Fruit fly (Drosophila melanogaster) whole organism, embryonic: Measurements from ENCODE around the gene tbc.

Source experiments
- Atf-2 ChIP-seq: fragments of 200-800 bp; sonication (Bioruptor generic); optimal IDR thresholded peaks from 2 replicates; lab custom pipeline; 2016; ENCODE audit warnings: missing biosample characterization, missing genetic modification characterization
- CG10321 ChIP-seq: fragments of 200-800 bp; sonication (Bioruptor generic); IDR thresholded peaks from 2 replicates; pipeline ENCODE4 v1.3.6; 2022; ENCODE audit warnings: missing biosample characterization, missing genetic modification characterization
- CG10979 ChIP-seq: fragments of 200-800 bp; sonication (Bioruptor generic); optimal IDR thresholded peaks from 2 replicates; lab custom pipeline; 2018; ENCODE audit warnings: missing biosample characterization, mild to moderate bottlenecking, missing genetic modification characterization, moderate library complexity
- CG12236 ChIP-seq: fragments of 200-800 bp; sonication (Bioruptor generic); optimal IDR thresholded peaks from 2 replicates; lab custom pipeline; 2016; ENCODE audit warnings: missing biosample characterization, missing genetic modification characterization
- CG14050 ChIP-seq: fragments of 200-800 bp; sonication (Bioruptor generic); IDR thresholded peaks from 3 replicates; pipeline ENCODE4 v1.3.6; 2022; ENCODE audit warnings: missing biosample characterization, missing genetic modification characterization
- CG14860 ChIP-seq: fragments of 200-800 bp; sonication (Bioruptor generic); IDR thresholded peaks from 3 replicates; pipeline ENCODE4 v1.3.6; 2022; ENCODE audit warnings: missing biosample characterization, missing genetic modification characterization; ENCODE audit not compliant: partially characterized antibody
- CG1529 ChIP-seq: fragments of 200-800 bp; sonication (Bioruptor generic); optimal IDR thresholded peaks from 3 replicates; lab custom pipeline; 2018; ENCODE audit warnings: missing biosample characterization, missing genetic modification characterization
- CG15479 ChIP-seq: fragments of 200-800 bp; sonication (Bioruptor generic); optimal IDR thresholded peaks from 3 replicates; lab custom pipeline; 2019; ENCODE audit warnings: missing biosample characterization, mild to moderate bottlenecking, missing genetic modification characterization, moderate library complexity
- CG1603 ChIP-seq: fragments of 200-800 bp; sonication (Bioruptor generic); optimal IDR thresholded peaks from 2 replicates; lab custom pipeline; 2019; ENCODE audit warnings: missing biosample characterization, mild to moderate bottlenecking, missing genetic modification characterization, moderate library complexity
- CG30431 ChIP-seq: fragments of 200-800 bp; sonication (Bioruptor generic); optimal IDR thresholded peaks from 2 replicates; lab custom pipeline; 2017; ENCODE audit warnings: missing biosample characterization, missing genetic modification characterization
- CG3065 ChIP-seq: fragments of 200-800 bp; sonication (Bioruptor generic); optimal IDR thresholded peaks from 2 replicates; lab custom pipeline; 2016; ENCODE audit warnings: missing biosample characterization, missing genetic modification characterization
- CG3163 ChIP-seq: fragments of 200-800 bp; sonication (Bioruptor generic); optimal IDR thresholded peaks from 3 replicates; lab custom pipeline; 2016; ENCODE audit warnings: missing biosample characterization, missing genetic modification characterization
- CG6254 ChIP-seq: fragments of 200-800 bp; sonication (Bioruptor generic); optimal IDR thresholded peaks from 3 replicates; lab custom pipeline; 2017; ENCODE audit warnings: mild to moderate bottlenecking, missing biosample characterization, missing genetic modification reagents, missing genetic modification characterization
- CG6683 ChIP-seq: fragments of 200-800 bp; sonication (Bioruptor generic); optimal IDR thresholded peaks from 2 replicates; lab custom pipeline; 2017; ENCODE audit warnings: missing biosample characterization, mild to moderate bottlenecking, missing genetic modification characterization, missing genetic modification reagents
- CG7271 ChIP-seq: fragments of 200-800 bp; sonication (Bioruptor generic); optimal IDR thresholded peaks from 2 replicates; lab custom pipeline; 2018; ENCODE audit warnings: missing biosample characterization, mild to moderate bottlenecking, missing genetic modification characterization, moderate library complexity
- CG7786 ChIP-seq: fragments of 200-800 bp; sonication (Bioruptor generic); optimal IDR thresholded peaks from 2 replicates; lab custom pipeline; 2016; ENCODE audit warnings: missing biosample characterization, missing genetic modification characterization
- CG8359 ChIP-seq: fragments of 200-800 bp; sonication (Bioruptor generic); optimal IDR thresholded peaks from 2 replicates; lab custom pipeline; 2017; ENCODE audit warnings: missing biosample characterization, mild to moderate bottlenecking, missing genetic modification characterization, borderline replicate concordance
- CG9797 ChIP-seq: fragments of 200-800 bp; sonication (Bioruptor generic); optimal IDR thresholded peaks from 3 replicates; lab custom pipeline; 2018; ENCODE audit warnings: missing biosample characterization, mild to moderate bottlenecking, missing genetic modification characterization
- CHES-1-like ChIP-seq: fragments of 200-800 bp; sonication (Bioruptor generic); optimal IDR thresholded peaks from 2 replicates; lab custom pipeline; 2016; ENCODE audit warnings: missing biosample characterization, missing genetic modification characterization
- Deaf1 ChIP-seq: fragments of 200-800 bp; optimal IDR thresholded peaks from 3 replicates; lab custom pipeline; 2019; ENCODE audit warnings: missing biosample characterization, mild to moderate bottlenecking, missing genetic modification characterization, moderate library complexity
- Fer3 ChIP-seq: fragments of 200-800 bp; sonication (Bioruptor generic); optimal IDR thresholded peaks from 2 replicates; lab custom pipeline; 2018; ENCODE audit warnings: missing biosample characterization, mild to moderate bottlenecking, missing genetic modification characterization, moderate library complexity
- Hey ChIP-seq: fragments of 200-800 bp; sonication (Bioruptor generic); optimal IDR thresholded peaks from 3 replicates; lab custom pipeline; 2018; ENCODE audit warnings: missing biosample characterization, mild to moderate bottlenecking, missing genetic modification characterization
- Jarid2 ChIP-seq: fragments of 200-800 bp; sonication (Bioruptor generic); optimal IDR thresholded peaks from 3 replicates; lab custom pipeline; 2017; ENCODE audit warnings: mild to moderate bottlenecking, missing biosample characterization, missing genetic modification reagents, missing genetic modification characterization
- Mad ChIP-seq: fragments of 200-800 bp; sonication (Bioruptor generic); optimal IDR thresholded peaks from 2 replicates; lab custom pipeline; 2016; ENCODE audit warnings: missing biosample characterization, missing genetic modification characterization
- Neu2 ChIP-seq: fragments of 200-800 bp; sonication (Bioruptor generic); optimal IDR thresholded peaks from 3 replicates; lab custom pipeline; 2016; ENCODE audit warnings: missing biosample characterization, missing genetic modification characterization, borderline replicate concordance
- Oaz ChIP-seq: fragments of 200-800 bp; sonication (Bioruptor generic); IDR thresholded peaks from 2 replicates; pipeline ENCODE4 v1.3.6; 2022; ENCODE audit warnings: missing biosample characterization, missing genetic modification characterization
- Pdp1 ChIP-seq, 2 experiments: fragments of 200-800 bp; sonication (Bioruptor generic); optimal IDR thresholded peaks; 3 replicates each; lab custom pipeline; 2016; ENCODE audit warnings: missing biosample characterization in 2 of 2, missing genetic modification characterization in 2 of 2, mild to moderate bottlenecking in 1 of 2, moderate library complexity in 1 of 2
- Scr ChIP-seq: fragments of 200-800 bp; sonication (Bioruptor generic); IDR thresholded peaks from 2 replicates; pipeline ENCODE4 v1.3.6; 2022; ENCODE audit warnings: missing biosample characterization, missing genetic modification characterization; ENCODE audit not compliant: partially characterized antibody
- TFAM ChIP-seq: fragments of 200-800 bp; sonication (Bioruptor generic); optimal IDR thresholded peaks from 2 replicates; lab custom pipeline; 2017; ENCODE audit warnings: missing biosample characterization, missing genetic modification characterization, inconsistent platforms
- Trl ChIP-seq, 3 experiments: fragments of >200 bp in 2 of 3; fragments of 200-800 bp in 1 of 3; sonication (Bioruptor generic) in 1 of 3; optimal IDR thresholded peaks; 2 replicates in 1 of 3; 3 replicates in 2 of 3; lab custom pipeline; 2016 to 2017; ENCODE audit warnings: missing biosample characterization in 1 of 3, missing genetic modification characterization in 1 of 3
- Xbp1 ChIP-seq: fragments of 200-800 bp; sonication (Bioruptor generic); optimal IDR thresholded peaks from 3 replicates; lab custom pipeline; 2016; ENCODE audit warnings: missing biosample characterization, mild to moderate bottlenecking, missing genetic modification characterization
- cato ChIP-seq: fragments of 200-800 bp; sonication (Bioruptor generic); optimal IDR thresholded peaks from 2 replicates; lab custom pipeline; 2016; ENCODE audit warnings: missing biosample characterization, missing genetic modification characterization, borderline replicate concordance
- chn ChIP-seq: fragments of 200-800 bp; sonication (Bioruptor generic); optimal IDR thresholded peaks from 2 replicates; lab custom pipeline; 2016; ENCODE audit warnings: missing biosample characterization, missing genetic modification characterization
- crol ChIP-seq: fragments of 200-800 bp; sonication (Bioruptor generic); IDR thresholded peaks from 2 replicates; pipeline ENCODE4 v1.3.6; 2022; ENCODE audit warnings: missing biosample characterization, missing genetic modification characterization
- en ChIP-seq: fragments of 200-800 bp; sonication (Bioruptor generic); optimal IDR thresholded peaks from 2 replicates; lab custom pipeline; 2016; ENCODE audit warnings: missing biosample characterization, missing genetic modification characterization
- hb ChIP-seq: fragments of 200-800 bp; sonication (Bioruptor generic); IDR thresholded peaks from 3 replicates; pipeline ENCODE4 v1.3.6; 2022; ENCODE audit warnings: missing biosample characterization, missing genetic modification characterization; ENCODE audit not compliant: partially characterized antibody
- kah ChIP-seq: fragments of 200-800 bp; sonication (Bioruptor generic); optimal IDR thresholded peaks from 2 replicates; lab custom pipeline; 2018; ENCODE audit warnings: missing biosample characterization, mild to moderate bottlenecking, missing genetic modification characterization
- ken ChIP-seq: fragments of 200-800 bp; sonication (Bioruptor generic); IDR thresholded peaks from 3 replicates; pipeline ENCODE4 v1.3.6; 2022; ENCODE audit warnings: missing biosample characterization, missing genetic modification characterization
- lov ChIP-seq, 2 experiments: fragments of 200-800 bp in 1 of 2; fragments of >200 bp in 1 of 2; sonication (Bioruptor generic) in 1 of 2; IDR thresholded peaks in 1 of 2; optimal IDR thresholded peaks in 1 of 2; 2 replicates in 1 of 2; 3 replicates in 1 of 2; pipeline versions ENCODE4 v1.3.6 to Lab custom; 2017 to 2022; ENCODE audit warnings: missing biosample characterization in 1 of 2, missing genetic modification characterization in 1 of 2
- mirr ChIP-seq: fragments of 200-800 bp; sonication (Bioruptor generic); optimal IDR thresholded peaks from 3 replicates; lab custom pipeline; 2018; ENCODE audit warnings: missing biosample characterization, mild to moderate bottlenecking, missing genetic modification characterization
- pan ChIP-seq, 4 experiments: fragments of >200 bp in 3 of 4; fragments of 200-800 bp in 1 of 4; sonication (Bioruptor generic) in 1 of 4; optimal IDR thresholded peaks in 3 of 4; IDR thresholded peaks in 1 of 4; 2 replicates each; pipeline versions ENCODE4 v1.3.6 to Lab custom; 2017 to 2022; ENCODE audit warnings: missing biosample characterization in 2 of 4, missing genetic modification characterization in 2 of 4, mixed read lengths in 1 of 4
- psq ChIP-seq: fragments of 200-800 bp; sonication (Bioruptor generic); optimal IDR thresholded peaks from 2 replicates; lab custom pipeline; 2017; ENCODE audit warnings: missing biosample characterization, missing genetic modification characterization
- row ChIP-seq: fragments of 200-800 bp; sonication (Bioruptor generic); IDR thresholded peaks from 3 replicates; pipeline ENCODE4 v1.3.6; 2022; ENCODE audit warnings: missing biosample characterization, missing genetic modification characterization
- slp2 ChIP-seq: fragments of 200-800 bp; sonication (Bioruptor generic); optimal IDR thresholded peaks from 2 replicates; lab custom pipeline; 2016; ENCODE audit warnings: missing biosample characterization, missing genetic modification characterization
- sob ChIP-seq: fragments of 200-800 bp; sonication (Bioruptor generic); IDR thresholded peaks from 2 replicates; pipeline ENCODE4 v1.3.6; 2022; ENCODE audit warnings: missing biosample characterization, missing genetic modification characterization
- tio ChIP-seq: fragments of 200-800 bp; sonication (Bioruptor generic); optimal IDR thresholded peaks from 2 replicates; lab custom pipeline; 2017; ENCODE audit warnings: missing biosample characterization, missing genetic modification characterization, inconsistent platforms
- tna ChIP-seq: fragments of 200-800 bp; sonication (Bioruptor generic); IDR thresholded peaks from 2 replicates; pipeline ENCODE4 v1.3.6; 2022; ENCODE audit warnings: missing biosample characterization, missing genetic modification characterization; ENCODE audit not compliant: partially characterized antibody
- vnd ChIP-seq: fragments of 200-800 bp; sonication (Bioruptor generic); IDR thresholded peaks from 3 replicates; pipeline ENCODE4 v1.3.6; 2022; ENCODE audit warnings: missing biosample characterization, missing genetic modification characterization; ENCODE audit not compliant: partially characterized antibody

tbc gene

dm6 chrX:20480382-20480781, 31.3 kb downstream of the tbc start (continued):
- no peak; the same call in 1 of the 2 replicates for TF ChIP-seq CG10321 (GFP tag; lab: Robert Waterston, UW)
- no peak for TF ChIP-seq tio (GFP tag; lab: Kevin White, UChicago)
- no peak for TF ChIP-seq mirr (GFP tag; lab: Kevin White, UChicago)
- peak; percentile 53 for TF ChIP-seq CG14050 (GFP tag; lab: Robert Waterston, UW)
- no peak for TF ChIP-seq CG9797
- no peak for TF ChIP-seq CG14860 (GFP tag; lab: Robert Waterston, UW)
- no peak for TF ChIP-seq Neu2
- TF ChIP-seq CG1529 (GFP tag; lab: Kevin White, UChicago), result no peak
- TF ChIP-seq Jarid2, result no peak
- peak; percentile 68 for TF ChIP-seq Atf-2 (GFP tag; lab: Kevin White, UChicago)
- no peak for TF ChIP-seq pan (optimal IDR thresholded peaks at IDR 0.05; lab: Kevin White, UChicago)
- TF ChIP-seq pan (GFP tag; optimal IDR thresholded peaks at IDR 0.05 in 1 of 2, IDR thresholded peaks at IDR 0.05 in 1 of 2), result peak in 1 of 2 experiments; percentile 75
- TF ChIP-seq hb, result no peak
- TF ChIP-seq vnd (GFP tag; lab: Robert Waterston, UW), result no peak
- peak; percentile 64 for TF ChIP-seq CG10979 (tag; lab: Kevin White, UChicago)
- TF ChIP-seq Mad (GFP tag; lab: Kevin White, UChicago), result peak; percentile 59
- no peak for TF ChIP-seq tna
- peak; percentile 28 for TF ChIP-seq CG8359 (GFP tag; lab: Kevin White, UChicago)
- TF ChIP-seq Trl (optimal IDR thresholded peaks at IDR 0.05; lab: Kevin White, UChicago), result no peak
- peak; percentile 21 for TF ChIP-seq Trl (GFP tag; optimal IDR thresholded peaks at IDR 0.05; lab: Kevin White, UChicago)
- TF ChIP-seq sob (GFP tag; lab: Robert Waterston, UW), result peak; percentile 61
- no peak for TF ChIP-seq lov (optimal IDR thresholded peaks at IDR 0.05; lab: Kevin White, UChicago)
- 0 out of 3 replicates have a peak, but pooled peaks have one; percentile 10 for TF ChIP-seq lov (GFP tag; IDR thresholded peaks at IDR 0.05; lab: Robert Waterston, UW)
- 0 out of 2 replicates have a peak, but pooled peaks have one; percentile 31 for TF ChIP-seq Oaz (GFP tag; lab: Robert Waterston, UW)
- no peak for TF ChIP-seq Hey (tag; lab: Kevin White, UChicago)
- peak; percentile 37 for TF ChIP-seq CG7271 (tag; lab: Kevin White, UChicago)
- TF ChIP-seq CG12236 (GFP tag; lab: Kevin White, UChicago), result peak; percentile 58
- TF ChIP-seq CG7786, result peak; percentile 79
- no peak for TF ChIP-seq CG6683 (GFP tag; lab: Kevin White, UChicago)
- TF ChIP-seq kah, result no peak
- peak; percentile 71 for TF ChIP-seq slp2 (GFP tag; lab: Kevin White, UChicago)
- TF ChIP-seq crol (GFP tag; lab: Robert Waterston, UW), result 0 out of 2 replicates have a peak, but pooled peaks have one; percentile 21
- peak; percentile 71 for TF ChIP-seq CG30431 (GFP tag; lab: Kevin White, UChicago)
- TF ChIP-seq CG3163 (GFP tag; lab: Kevin White, UChicago), result peak; percentile 21
- no peak for TF ChIP-seq Scr (GFP tag; lab: Robert Waterston, UW)
- peak; percentile 83 for TF ChIP-seq ken (GFP tag; lab: Robert Waterston, UW)
- peak; percentile 47 for TF ChIP-seq en (GFP tag; lab: Kevin White, UChicago)
- TF ChIP-seq Fer3 (tag; lab: Kevin White, UChicago), result peak; percentile 69
- peak; percentile 79 for TF ChIP-seq Xbp1
- peak; percentile 9 for TF ChIP-seq psq (GFP tag; lab: Kevin White, UChicago)
- no peak for TF ChIP-seq CG3065 (GFP tag; lab: Kevin White, UChicago)
- TF ChIP-seq row, result peak; percentile 79
- TF ChIP-seq CG15479 (GFP tag; lab: Kevin White, UChicago), result peak; percentile 4
- TF ChIP-seq cato (GFP tag; lab: Kevin White, UChicago), result no peak
- peak; percentile 76 for TF ChIP-seq chn
- peak; percentile 48 for TF ChIP-seq CG6254 (GFP tag; lab: Kevin White, UChicago)
- TF ChIP-seq Deaf1 (tag; lab: Kevin White, UChicago), result no peak
- peak in 1 of 2 experiments; percentile 67 for TF ChIP-seq Pdp1 (GFP tag; optimal IDR thresholded peaks at IDR 0.05; lab: Kevin White, UChicago)
- peak; percentile 68 for TF ChIP-seq CHES-1-like (GFP tag; lab: Kevin White, UChicago)
- TF ChIP-seq TFAM (GFP tag; lab: Kevin White, UChicago), result no peak
- no peak for TF ChIP-seq CG1603 (tag; lab: Kevin White, UChicago)
